Worm (Caenorhabditis elegans) whole organism, L4/young adult: Measurements from ENCODE around the gene tag-164.

ENCODE experiments used
- W03F9.2 ChIP-seq: fragments of 150-350 bp; optimal IDR thresholded peaks from 2 replicates; lab custom pipeline; 2014; ENCODE audit warnings: missing biosample characterization, missing genetic modification characterization
- him-1 ChIP-seq: sonication (generic microtip); optimal IDR thresholded peaks from 2 replicates; lab custom pipeline; 2016; ENCODE audit warnings: missing genotype, missing genetic modification reagents, missing genetic modification characterization, missing compliant biosample characterization

- TF ChIP-seq W03F9.2 (tag; lab: Kevin White, UChicago) (no peak), him-1 (tag; lab: Kevin White, UChicago) (no peak)
Observed at ce11 chrIII:13455816-13456215, 3.5 kb upstream of the tag-164 start.
